Fruit fly (Drosophila melanogaster) whole organism, embryonic: Measurements from ENCODE around the gene CG10214.

Experiments used
- Abd-B ChIP-seq: fragments of 200-800 bp; sonication (Bioruptor generic); optimal IDR thresholded peaks from 2 replicates; lab custom pipeline; 2018; ENCODE audit warnings: missing biosample characterization, mild to moderate bottlenecking, missing genetic modification characterization, moderate library complexity
- Blimp-1 ChIP-seq: fragments of 200-800 bp; sonication (Bioruptor generic); optimal IDR thresholded peaks from 3 replicates; lab custom pipeline; 2018; ENCODE audit warnings: missing biosample characterization, missing genetic modification characterization, mild to moderate bottlenecking, moderate library complexity, missing genetic modification reagents
- BtbVII ChIP-seq: fragments of 200-800 bp; sonication (Bioruptor generic); optimal IDR thresholded peaks from 3 replicates; lab custom pipeline; 2017; ENCODE audit warnings: missing biosample characterization, mild to moderate bottlenecking, missing genetic modification characterization
- Bteb2 ChIP-seq: fragments of 200-800 bp; sonication (Bioruptor generic); optimal IDR thresholded peaks from 2 replicates; lab custom pipeline; 2016; ENCODE audit warnings: missing biosample characterization, missing genetic modification characterization
- CG10321 ChIP-seq: fragments of 200-800 bp; sonication (Bioruptor generic); IDR thresholded peaks from 2 replicates; pipeline ENCODE4 v1.3.6; 2022; ENCODE audit warnings: missing biosample characterization, missing genetic modification characterization
- CG10565 ChIP-seq: fragments of 200-800 bp; sonication (Bioruptor generic); optimal IDR thresholded peaks from 3 replicates; lab custom pipeline; 2016; ENCODE audit warnings: missing biosample characterization, mild to moderate bottlenecking, missing genetic modification characterization
- CG15479 ChIP-seq: fragments of 200-800 bp; sonication (Bioruptor generic); optimal IDR thresholded peaks from 3 replicates; lab custom pipeline; 2019; ENCODE audit warnings: missing biosample characterization, mild to moderate bottlenecking, missing genetic modification characterization, moderate library complexity
- CG15696 ChIP-seq: fragments of 200-800 bp; sonication (Bioruptor generic); optimal IDR thresholded peaks from 2 replicates; lab custom pipeline; 2019; ENCODE audit warnings: missing biosample characterization, mild to moderate bottlenecking, missing genetic modification characterization, moderate library complexity
- CG17328 ChIP-seq: fragments of 200-800 bp; sonication (Bioruptor generic); IDR thresholded peaks from 2 replicates; pipeline ENCODE4 v1.3.6; 2022; ENCODE audit warnings: missing biosample characterization, missing genetic modification characterization
- CG17359 ChIP-seq: fragments of 200-800 bp; sonication (Bioruptor generic); optimal IDR thresholded peaks from 3 replicates; lab custom pipeline; 2018; ENCODE audit warnings: missing biosample characterization, mild to moderate bottlenecking, missing genetic modification characterization, moderate library complexity
- CG2120 ChIP-seq: fragments of 200-800 bp; sonication (Bioruptor generic); optimal IDR thresholded peaks from 3 replicates; lab custom pipeline; 2016; ENCODE audit warnings: missing biosample characterization, missing genetic modification characterization
- CG3407 ChIP-seq: fragments of 200-800 bp; sonication (Bioruptor generic); optimal IDR thresholded peaks from 2 replicates; lab custom pipeline; 2018; ENCODE audit warnings: missing biosample characterization, mild to moderate bottlenecking, missing genetic modification characterization
- CG6791 ChIP-seq: fragments of 200-800 bp; sonication (Bioruptor generic); IDR thresholded peaks from 3 replicates; pipeline ENCODE4 v1.3.6; 2022; ENCODE audit warnings: missing biosample characterization, missing genetic modification characterization; ENCODE audit not compliant: partially characterized antibody
- CG7357 ChIP-seq: fragments of 200-800 bp; sonication (Bioruptor generic); IDR thresholded peaks from 3 replicates; pipeline ENCODE4 v1.3.6; 2022; ENCODE audit warnings: missing biosample characterization, missing genetic modification characterization
- CG7372 ChIP-seq: fragments of 200-800 bp; sonication (Bioruptor generic); IDR thresholded peaks from 2 replicates; pipeline ENCODE4 v1.3.6; 2022; ENCODE audit warnings: missing biosample characterization, missing genetic modification characterization
- CG7556 ChIP-seq: fragments of 200-800 bp; sonication (Bioruptor generic); optimal IDR thresholded peaks from 2 replicates; lab custom pipeline; 2017; ENCODE audit warnings: missing biosample characterization, mild to moderate bottlenecking, missing genetic modification characterization
- CG9932 ChIP-seq: fragments of 200-800 bp; sonication (Bioruptor generic); IDR thresholded peaks from 2 replicates; pipeline ENCODE4 v1.3.6; 2022; ENCODE audit warnings: missing biosample characterization, missing genetic modification characterization
- Drgx ChIP-seq: fragments of 200-800 bp; sonication (Bioruptor generic); IDR thresholded peaks from 2 replicates; pipeline ENCODE4 v1.3.6; 2022; ENCODE audit warnings: missing biosample characterization, missing genetic modification characterization
- Gug ChIP-seq: fragments of 200-800 bp; sonication (Bioruptor generic); IDR thresholded peaks from 4 replicates; pipeline ENCODE4 v1.3.6; 2022; ENCODE audit warnings: missing biosample characterization, missing genetic modification characterization
- Hr78 ChIP-seq, 2 experiments: fragments of 200-800 bp in 1 of 2; fragments of >200 bp in 1 of 2; sonication (Bioruptor generic) in 1 of 2; optimal IDR thresholded peaks; 2 replicates each; lab custom pipeline; 2017 to 2019; ENCODE audit warnings: missing biosample characterization in 2 of 2, missing genetic modification characterization in 2 of 2, mild to moderate bottlenecking in 1 of 2, moderate library complexity in 1 of 2
- Kr ChIP-seq: fragments of 200-800 bp; sonication (Bioruptor generic); optimal IDR thresholded peaks from 2 replicates; lab custom pipeline; 2017; ENCODE audit warnings: missing biosample characterization, mild to moderate bottlenecking, missing genetic modification characterization
- Med ChIP-seq: fragments of 200-800 bp; sonication (Bioruptor generic); peaks from one replicate; lab custom pipeline; 2016; ENCODE audit warnings: missing biosample characterization, missing genetic modification characterization, mild to moderate bottlenecking, inconsistent platforms, moderate library complexity
- NC2α ChIP-seq: fragments of 200-800 bp; sonication (Bioruptor generic); optimal IDR thresholded peaks from 2 replicates; lab custom pipeline; 2016; ENCODE audit warnings: missing biosample characterization, missing genetic modification characterization
- NK7.1 ChIP-seq: fragments of 200-800 bp; sonication (Bioruptor generic); optimal IDR thresholded peaks from 3 replicates; lab custom pipeline; 2016; ENCODE audit warnings: missing biosample characterization, missing genetic modification characterization
- Stat92E ChIP-seq, 3 experiments: fragments of >200 bp in 2 of 3; fragments of 200-800 bp in 1 of 3; sonication (Bioruptor generic) in 1 of 3; optimal IDR thresholded peaks; 2 replicates each; lab custom pipeline; 2017 to 2019; ENCODE audit warnings: missing biosample characterization in 3 of 3, missing genetic modification characterization in 3 of 3, mild to moderate bottlenecking in 1 of 3, moderate library complexity in 1 of 3
- Xrp1 ChIP-seq: fragments of 200-800 bp; sonication (Bioruptor generic); IDR thresholded peaks from 2 replicates; pipeline ENCODE4 v1.3.6; 2022; ENCODE audit warnings: missing biosample characterization, missing genetic modification characterization
- YL-1 ChIP-seq: fragments of 200-800 bp; sonication (Bioruptor generic); optimal IDR thresholded peaks from 3 replicates; lab custom pipeline; 2017; ENCODE audit warnings: missing biosample characterization, mild to moderate bottlenecking, missing genetic modification characterization
- ara ChIP-seq: fragments of 200-800 bp; sonication (Bioruptor generic); IDR thresholded peaks from 2 replicates; pipeline ENCODE4 v1.3.6; 2022; ENCODE audit warnings: missing biosample characterization, missing genetic modification characterization
- bab2 ChIP-seq: fragments of 200-800 bp; sonication (Bioruptor generic); optimal IDR thresholded peaks from 2 replicates; lab custom pipeline; 2016; ENCODE audit warnings: missing biosample characterization, missing genetic modification characterization
- cato ChIP-seq: fragments of 200-800 bp; sonication (Bioruptor generic); optimal IDR thresholded peaks from 2 replicates; lab custom pipeline; 2016; ENCODE audit warnings: missing biosample characterization, missing genetic modification characterization, borderline replicate concordance
- ci ChIP-seq: fragments of 200-800 bp; sonication (Bioruptor generic); IDR thresholded peaks from 3 replicates; pipeline ENCODE4 v1.3.6; 2022; ENCODE audit warnings: missing biosample characterization, missing genetic modification characterization
- grau ChIP-seq: fragments of 200-800 bp; optimal IDR thresholded peaks from 3 replicates; lab custom pipeline; 2019; ENCODE audit warnings: missing biosample characterization, mild to moderate bottlenecking, missing genetic modification characterization, moderate library complexity
- insv ChIP-seq, 2 experiments: fragments of 200-800 bp; sonication (Bioruptor generic); optimal IDR thresholded peaks; 3 replicates each; lab custom pipeline; 2016 to 2018; ENCODE audit warnings: missing biosample characterization in 2 of 2, missing genetic modification characterization in 2 of 2
- klu ChIP-seq: fragments of 200-800 bp; sonication (Bioruptor generic); IDR thresholded peaks from 2 replicates; pipeline ENCODE4 v1.3.6; 2022; ENCODE audit warnings: missing biosample characterization, missing genetic modification characterization
- kni ChIP-seq: fragments of 200-800 bp; sonication (Bioruptor generic); optimal IDR thresholded peaks from 3 replicates; lab custom pipeline; 2017; ENCODE audit warnings: mild to moderate bottlenecking, missing biosample characterization, missing genetic modification reagents, missing genetic modification characterization
- prd ChIP-seq, 3 experiments: fragments of >200 bp in 2 of 3; fragments of 200-800 bp in 1 of 3; sonication (Bioruptor generic) in 1 of 3; optimal IDR thresholded peaks in 2 of 3; IDR thresholded peaks in 1 of 3; 2 replicates in 2 of 3; 3 replicates in 1 of 3; pipeline versions ENCODE4 v1.3.6 to Lab custom; 2017 to 2022; ENCODE audit warnings: missing biosample characterization in 1 of 3, missing genetic modification characterization in 1 of 3
- pros ChIP-seq: fragments of 200-800 bp; sonication (Bioruptor generic); optimal IDR thresholded peaks from 3 replicates; lab custom pipeline; 2019; ENCODE audit warnings: missing biosample characterization, mild to moderate bottlenecking, missing genetic modification characterization, moderate library complexity
- row ChIP-seq: fragments of 200-800 bp; sonication (Bioruptor generic); IDR thresholded peaks from 3 replicates; pipeline ENCODE4 v1.3.6; 2022; ENCODE audit warnings: missing biosample characterization, missing genetic modification characterization
- sd ChIP-seq: fragments of 200-800 bp; sonication (Bioruptor generic); optimal IDR thresholded peaks from 3 replicates; lab custom pipeline; 2018; ENCODE audit warnings: missing biosample characterization, mild to moderate bottlenecking, missing genetic modification characterization, moderate library complexity
- slbo ChIP-seq: fragments of 200-800 bp; sonication (Bioruptor generic); IDR thresholded peaks from 2 replicates; pipeline ENCODE4 v1.3.6; 2022; ENCODE audit warnings: missing biosample characterization, missing genetic modification characterization
- sqz ChIP-seq: fragments of 200-800 bp; sonication (Bioruptor generic); optimal IDR thresholded peaks from 3 replicates; lab custom pipeline; 2018; ENCODE audit warnings: missing biosample characterization, mild to moderate bottlenecking, missing genetic modification characterization
- tll ChIP-seq, 2 experiments: fragments of 200-800 bp in 1 of 2; fragments of >200 bp in 1 of 2; sonication (Bioruptor generic) in 1 of 2; optimal IDR thresholded peaks; 2 replicates each; lab custom pipeline; 2017 to 2019; ENCODE audit warnings: missing biosample characterization in 2 of 2, missing genetic modification characterization in 2 of 2, mild to moderate bottlenecking in 1 of 2, moderate library complexity in 1 of 2
- twi ChIP-seq: fragments of 200-800 bp; optimal IDR thresholded peaks from 2 replicates; lab custom pipeline; 2019; ENCODE audit warnings: missing biosample characterization, mild to moderate bottlenecking, missing genetic modification characterization, moderate library complexity
- vvl ChIP-seq: fragments of 200-800 bp; sonication (Bioruptor generic); IDR thresholded peaks from 2 replicates; pipeline ENCODE4 v1.3.6; 2022; ENCODE audit warnings: missing biosample characterization, missing genetic modification characterization

The CG10214 gene

DNA sequence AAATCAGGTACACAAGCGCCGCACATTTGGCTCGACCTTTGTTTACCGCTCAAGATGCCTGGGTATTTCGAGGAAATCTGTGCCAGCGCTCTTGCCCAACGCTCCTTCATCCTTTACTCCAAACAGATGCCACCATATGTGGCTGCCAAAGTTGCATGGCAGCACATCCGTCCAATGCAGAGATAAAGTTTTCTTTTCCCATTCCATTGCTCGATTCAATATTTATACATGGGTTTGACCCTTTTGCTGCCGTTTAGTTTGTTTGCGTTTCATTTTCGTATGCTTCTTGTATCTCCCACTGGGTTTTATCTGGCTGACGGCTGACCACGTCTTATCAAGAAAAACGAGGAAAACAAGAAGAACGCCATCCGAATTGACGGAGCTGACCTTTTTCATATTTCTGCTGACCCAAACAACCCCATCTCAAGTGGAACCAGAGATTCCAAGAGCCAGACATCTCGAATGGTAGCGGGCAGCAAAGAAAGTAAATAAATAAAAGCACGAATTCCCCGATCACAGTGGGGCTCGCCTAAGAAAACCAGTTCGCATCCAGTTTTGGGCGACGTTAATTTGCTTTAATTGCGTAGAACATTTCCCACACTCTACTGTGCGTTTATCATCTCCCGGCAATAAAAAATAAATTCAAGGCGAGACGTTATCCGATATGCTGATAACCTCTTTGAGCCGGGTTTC lies 23.3 kb upstream of the CG10214 start:
- TF ChIP-seq CG7556 (GFP tag; lab: Kevin White, UChicago) (no peak), Med (peak; percentile 83), Xrp1 (GFP tag; lab: Robert Waterston, UW) (0 out of 2 replicates have a peak, but pooled peaks have one; percentile 15), cato (GFP tag; lab: Kevin White, UChicago) (no peak), YL-1 (GFP tag; lab: Kevin White, UChicago) (no peak), ara (GFP tag; lab: Robert Waterston, UW) (0 out of 2 replicates have a peak, but pooled peaks have one; percentile 17), CG2120 (GFP tag; lab: Kevin White, UChicago) (no peak), slbo (GFP tag; lab: Robert Waterston, UW) (peak; percentile 46), twi (peak; percentile 93), Kr (GFP tag; lab: Kevin White, UChicago) (peak; percentile 77), Gug (GFP tag; lab: Robert Waterston, UW) (peak; percentile 31; the same call in 1 of the 4 replicates), Abd-B (peak; percentile 10), NK7.1 (GFP tag; lab: Kevin White, UChicago) (no peak), CG6791 (GFP tag; lab: Robert Waterston, UW) (0 out of 3 replicates have a peak, but pooled peaks have one; percentile 25), CG17359 (peak; percentile 29), CG15479 (GFP tag; lab: Kevin White, UChicago) (peak; percentile 37), CG17328 (no peak), vvl (GFP tag; lab: Robert Waterston, UW) (0 out of 2 replicates have a peak, but pooled peaks have one; percentile 0), ci (GFP tag; lab: Robert Waterston, UW) (0 out of 3 replicates have a peak, but pooled peaks have one; percentile 35), Stat92E (GFP tag; optimal IDR thresholded peaks at IDR 0.05; lab: Kevin White, UChicago) (peak in 1 of 3 experiments; percentile 56), BtbVII (GFP tag; lab: Kevin White, UChicago) (no peak), tll (GFP tag; optimal IDR thresholded peaks at IDR 0.05; lab: Kevin White, UChicago) (peak in 1 of 2 experiments; percentile 51), Bteb2 (GFP tag; lab: Kevin White, UChicago) (no peak), sqz (GFP tag; lab: Kevin White, UChicago) (no peak), CG7372 (GFP tag; lab: Robert Waterston, UW) (0 out of 2 replicates have a peak, but pooled peaks have one; percentile 12), CG10565 (no peak), Blimp-1 (GFP tag; lab: Kevin White, UChicago) (peak; percentile 56), sd (tag; lab: Kevin White, UChicago) (peak; percentile 92), insv (GFP tag; optimal IDR thresholded peaks at IDR 0.05; lab: Kevin White, UChicago) (no peak), klu (GFP tag; lab: Robert Waterston, UW) (no peak), CG9932 (GFP tag; lab: Robert Waterston, UW) (peak; percentile 44), CG15696 (tag; lab: Kevin White, UChicago) (peak; percentile 43), CG3407 (GFP tag; lab: Kevin White, UChicago) (no peak), kni (GFP tag; lab: Kevin White, UChicago) (peak; percentile 82), row (GFP tag; lab: Robert Waterston, UW) (peak; percentile 64), grau (peak; percentile 94), NC2α (GFP tag; lab: Kevin White, UChicago) (no peak), Drgx (GFP tag; lab: Robert Waterston, UW) (no peak), CG10321 (GFP tag; lab: Robert Waterston, UW) (no peak), bab2 (peak; percentile 16), prd (optimal IDR thresholded peaks at IDR 0.05; lab: Kevin White, UChicago) (no peak), prd (GFP tag; IDR thresholded peaks at IDR 0.05; lab: Robert Waterston, UW) (peak; percentile 29; the same call in 1 of the 3 replicates), Hr78 (GFP tag; optimal IDR thresholded peaks at IDR 0.05; lab: Kevin White, UChicago) (peak in 1 of 2 experiments; percentile 90), pros (peak; percentile 54), CG7357 (no peak)
- TF ChIP-seq, all 482 proteins: peak for 27
